Fruit fly (Drosophila melanogaster) whole organism, adult: Measurements from ENCODE around the gene CG31091.

Experiments used
- CG11617 ChIP-seq: fragments of 200-800 bp; sonication (Bioruptor generic); optimal IDR thresholded peaks from 2 replicates; lab custom pipeline; 2017; ENCODE audit warnings: mild to moderate bottlenecking, missing biosample characterization, missing genetic modification reagents, missing genetic modification characterization
- CG12768 ChIP-seq: fragments of 200-800 bp; sonication (Bioruptor generic); optimal IDR thresholded peaks from 2 replicates; lab custom pipeline; 2017; ENCODE audit warnings: missing biosample characterization, missing genetic modification characterization, mild to moderate bottlenecking, moderate library complexity, missing genetic modification reagents
- CG14711 ChIP-seq: fragments of 200-800 bp; sonication (Bioruptor generic); optimal IDR thresholded peaks from 2 replicates; lab custom pipeline; 2018; ENCODE audit warnings: missing biosample characterization, mild to moderate bottlenecking, missing genetic modification characterization, moderate library complexity
- CG1620 ChIP-seq: fragments of 200-800 bp; sonication (Bioruptor generic); optimal IDR thresholded peaks from 2 replicates; lab custom pipeline; 2016; ENCODE audit warnings: missing biosample characterization, missing genetic modification characterization
- CG33017 ChIP-seq: fragments of 200-800 bp; sonication (Bioruptor generic); optimal IDR thresholded peaks from 2 replicates; lab custom pipeline; 2018; ENCODE audit warnings: missing biosample characterization, mild to moderate bottlenecking, missing genetic modification characterization, moderate library complexity
- CG5204 ChIP-seq: fragments of 200-800 bp; sonication (Bioruptor generic); optimal IDR thresholded peaks from 2 replicates; lab custom pipeline; 2016; ENCODE audit warnings: missing biosample characterization, missing genetic modification characterization
- CG7045 ChIP-seq: fragments of 200-800 bp; sonication (Bioruptor generic); optimal IDR thresholded peaks from 2 replicates; lab custom pipeline; 2017; ENCODE audit warnings: missing biosample characterization, mild to moderate bottlenecking, missing genetic modification characterization
- CG7101 ChIP-seq: fragments of 200-800 bp; sonication (Bioruptor generic); optimal IDR thresholded peaks from 2 replicates; lab custom pipeline; 2018; ENCODE audit warnings: missing biosample characterization, mild to moderate bottlenecking, missing genetic modification characterization, moderate library complexity
- Clk ChIP-seq: fragments of 200-800 bp; sonication (Bioruptor generic); optimal IDR thresholded peaks from 2 replicates; lab custom pipeline; 2017; ENCODE audit warnings: missing biosample characterization, missing genetic modification characterization
- Crg-1 ChIP-seq: fragments of 200-800 bp; sonication (Bioruptor generic); optimal IDR thresholded peaks from 2 replicates; lab custom pipeline; 2016; ENCODE audit warnings: missing biosample characterization, missing genetic modification characterization
- Hr96 ChIP-seq: fragments of 200-800 bp; sonication (Bioruptor generic); optimal IDR thresholded peaks from 2 replicates; lab custom pipeline; 2016; ENCODE audit warnings: missing biosample characterization, missing genetic modification characterization
- Mnt ChIP-seq: fragments of 200-800 bp; sonication (Bioruptor generic); optimal IDR thresholded peaks from 2 replicates; lab custom pipeline; 2016; ENCODE audit warnings: missing biosample characterization, mild to moderate bottlenecking, missing genetic modification characterization
- bab1 ChIP-seq: fragments of 200-800 bp; sonication (Bioruptor generic); optimal IDR thresholded peaks from 3 replicates; lab custom pipeline; 2019; ENCODE audit warnings: missing biosample characterization, mild to moderate bottlenecking, missing genetic modification characterization, moderate library complexity
- cic ChIP-seq: fragments of 200-800 bp; sonication (Bioruptor generic); optimal IDR thresholded peaks from 2 replicates; lab custom pipeline; 2017; ENCODE audit warnings: missing biosample characterization, mild to moderate bottlenecking, missing genetic modification characterization, moderate library complexity
- cnc ChIP-seq, 2 experiments: fragments of >200 bp; optimal IDR thresholded peaks; 2 replicates each; lab custom pipeline; 2017
- kay ChIP-seq: fragments of 200-800 bp; sonication (Bioruptor generic); peaks from one replicate; lab custom pipeline; 2016; ENCODE audit warnings: missing biosample characterization, missing genetic modification characterization, borderline replicate concordance
- ovo ChIP-seq: fragments of 200-800 bp; sonication (Bioruptor generic); optimal IDR thresholded peaks from 2 replicates; lab custom pipeline; 2016; ENCODE audit warnings: missing biosample characterization, missing genetic modification characterization
- pad ChIP-seq: fragments of 200-800 bp; sonication (Bioruptor generic); optimal IDR thresholded peaks from 3 replicates; lab custom pipeline; 2017; ENCODE audit warnings: missing biosample characterization, missing genetic modification characterization, mild to moderate bottlenecking, moderate library complexity, missing genetic modification reagents
- tj ChIP-seq: fragments of 200-800 bp; sonication (Bioruptor generic); optimal IDR thresholded peaks from 3 replicates; lab custom pipeline; 2017; ENCODE audit warnings: missing biosample characterization, mild to moderate bottlenecking, missing genetic modification characterization, moderate library complexity
- toe ChIP-seq: fragments of 200-800 bp; sonication (Bioruptor generic); optimal IDR thresholded peaks from 2 replicates; lab custom pipeline; 2016; ENCODE audit warnings: missing biosample characterization, missing genetic modification characterization

CG31091 gene

dm6 chr3R:25922534-25922933 lies 22.8 kb downstream of the CG31091 start, which contains the start of gene CG14546:
Gene CG14546, minus strand, starts transcription at chr3R:25922634.
- no peak for TF ChIP-seq CG14711 (tag; lab: Kevin White, UChicago)
- TF ChIP-seq CG7101 (tag; lab: Kevin White, UChicago), result no peak
- no peak for TF ChIP-seq CG5204 (GFP tag; lab: Kevin White, UChicago)
- TF ChIP-seq Clk (GFP tag; lab: Kevin White, UChicago), result no peak
- no peak for TF ChIP-seq cnc (optimal IDR thresholded peaks at IDR 0.05; lab: Kevin White, UChicago)
- no peak for TF ChIP-seq CG33017 (tag; lab: Kevin White, UChicago)
- TF ChIP-seq kay, result no peak
- no peak for TF ChIP-seq tj (GFP tag; lab: Kevin White, UChicago)
- no peak for TF ChIP-seq CG7045
- TF ChIP-seq cic, result no peak
- TF ChIP-seq CG1620 (GFP tag; lab: Kevin White, UChicago), result no peak
- no peak for TF ChIP-seq CG12768 (GFP tag; lab: Kevin White, UChicago)
- no peak for TF ChIP-seq Hr96 (GFP tag; lab: Kevin White, UChicago)
- TF ChIP-seq pad (GFP tag; lab: Kevin White, UChicago), result no peak
- TF ChIP-seq Crg-1, result no peak
- no peak for TF ChIP-seq ovo
- no peak for TF ChIP-seq toe (GFP tag; lab: Kevin White, UChicago)

- TF ChIP-seq Hr96 (GFP tag; lab: Kevin White, UChicago) (no peak), cnc (optimal IDR thresholded peaks at IDR 0.05; lab: Kevin White, UChicago) (no peak), kay (no peak), CG7101 (tag; lab: Kevin White, UChicago) (no peak), CG11617 (GFP tag; lab: Kevin White, UChicago) (no peak), CG12768 (GFP tag; lab: Kevin White, UChicago) (no peak), ovo (no peak), Crg-1 (no peak), Mnt (no peak), pad (GFP tag; lab: Kevin White, UChicago) (no peak), CG33017 (tag; lab: Kevin White, UChicago) (no peak), Clk (GFP tag; lab: Kevin White, UChicago) (no peak), CG7045 (no peak), cic (no peak), toe (GFP tag; lab: Kevin White, UChicago) (no peak), tj (GFP tag; lab: Kevin White, UChicago) (no peak), CG5204 (GFP tag; lab: Kevin White, UChicago) (no peak), CG1620 (GFP tag; lab: Kevin White, UChicago) (no peak), CG14711 (tag; lab: Kevin White, UChicago) (no peak), bab1 (GFP tag; lab: Kevin White, UChicago) (no peak)
Measured at dm6 chr3R:25941310-25941709, 41.6 kb downstream of the CG31091 start.
